Worm (Caenorhabditis elegans) whole organism, L4 larva: ENCODE results near the gene F40F8.3.

Source experiments
- F49E8.2 ChIP-seq: sonication (generic microtip); optimal IDR thresholded peaks from 2 replicates; lab custom pipeline; 2016; ENCODE audit warnings: missing compliant biosample characterization, mild to moderate bottlenecking, missing genetic modification characterization, borderline replicate concordance
- Y105C5A.15 ChIP-seq: fragments of 200-800 bp; sonication (Bioruptor generic); IDR thresholded peaks from 2 replicates; pipeline ENCODE4 v1.3.6; 2022; ENCODE audit warnings: missing genetic modification characterization, missing compliant biosample characterization
- ZK337.2 ChIP-seq: fragments of 200-800 bp; sonication (Bioruptor generic); IDR thresholded peaks from 2 replicates; pipeline ENCODE4 v1.3.6; 2022; ENCODE audit warnings: missing genetic modification reagents, missing genetic modification characterization, missing compliant biosample characterization
- ZK546.5 ChIP-seq, 2 experiments: sonication (generic microtip); optimal IDR thresholded peaks; 2 replicates each; lab custom pipeline; 2017; ENCODE audit warnings: missing biosample characterization in 2 of 2, missing genetic modification characterization in 2 of 2
- aha-1 ChIP-seq: fragments of 150-350 bp; peaks from one replicate; lab custom pipeline; 2014; ENCODE audit warnings: missing biosample characterization, missing genetic modification characterization
- aly-2 ChIP-seq: sonication (generic microtip); optimal IDR thresholded peaks from 2 replicates; lab custom pipeline; 2018; ENCODE audit warnings: missing biosample characterization, missing genetic modification characterization
- arid-1 ChIP-seq: fragments of 200-800 bp; sonication (Bioruptor generic); conservative IDR thresholded peaks from 2 replicates; pipeline ENCODE4 v1.3.6; 2022; ENCODE audit warnings: missing genetic modification reagents, missing genetic modification characterization, missing compliant biosample characterization
- ceh-20 ChIP-seq: fragments of 200-800 bp; sonication (Bioruptor generic); IDR thresholded peaks from 2 replicates; pipeline ENCODE4 v1.3.6; 2022; ENCODE audit warnings: missing genetic modification reagents, missing genetic modification characterization, missing compliant biosample characterization
- ceh-82 ChIP-seq: sonication (generic microtip); optimal IDR thresholded peaks from 2 replicates; lab custom pipeline; 2017; ENCODE audit warnings: missing biosample characterization, missing genetic modification characterization
- ces-1 ChIP-seq: fragments of 150-350 bp; sonication (generic microtip); optimal IDR thresholded peaks from 4 replicates; lab custom pipeline; 2014; ENCODE audit warnings: missing biosample characterization, missing genetic modification reagents, missing genetic modification characterization
- cey-2 ChIP-seq: sonication (generic microtip); optimal IDR thresholded peaks from 3 replicates; lab custom pipeline; 2017; ENCODE audit warnings: missing genetic modification characterization, mild to moderate bottlenecking, missing compliant biosample characterization, antibody characterized with exemption, borderline replicate concordance; ENCODE audit not compliant: insufficient read depth
- ctbp-1 ChIP-seq: fragments of 200-800 bp; sonication (Bioruptor generic); IDR thresholded peaks from 2 replicates; pipeline ENCODE4 v1.3.6; 2022; ENCODE audit warnings: missing genetic modification reagents, missing genetic modification characterization, missing compliant biosample characterization
- daf-16 ChIP-seq, 3 experiments: sonication (generic microtip); optimal IDR thresholded peaks; 2 replicates each; lab custom pipeline; 2016 to 2017; ENCODE audit warnings: missing genetic modification characterization in 3 of 3, missing genetic modification reagents in 3 of 3, mild to moderate bottlenecking in 2 of 3, missing compliant biosample characterization in 2 of 3, missing biosample characterization in 1 of 3, moderate library complexity in 1 of 3
- daf-8 ChIP-seq: fragments of 200-800 bp; sonication (Bioruptor generic); IDR thresholded peaks from 2 replicates; pipeline ENCODE4 v1.3.6; 2022; ENCODE audit warnings: missing genetic modification characterization, missing compliant biosample characterization
- dmd-6 ChIP-seq: fragments of 200-800 bp; sonication (Bioruptor generic); IDR thresholded peaks from 2 replicates; pipeline ENCODE4 v1.3.6; 2022; ENCODE audit warnings: missing genetic modification reagents, missing genetic modification characterization, missing compliant biosample characterization
- dmd-9 ChIP-seq: fragments of 200-800 bp; sonication (Bioruptor generic); IDR thresholded peaks from 2 replicates; pipeline ENCODE4 v1.3.6; 2022; ENCODE audit warnings: missing genetic modification reagents, missing genetic modification characterization, missing compliant biosample characterization
- duxl-1 ChIP-seq: sonication (generic microtip); optimal IDR thresholded peaks from 2 replicates; lab custom pipeline; 2016; ENCODE audit warnings: mild to moderate bottlenecking, missing genetic modification characterization, moderate library complexity, missing compliant biosample characterization; ENCODE audit not compliant: poor library complexity
- egl-43 ChIP-seq: fragments of 200-800 bp; sonication (Bioruptor generic); IDR thresholded peaks from 2 replicates; pipeline ENCODE4 v1.3.6; 2022; ENCODE audit warnings: missing genetic modification reagents, missing genetic modification characterization, missing compliant biosample characterization
- fos-1 ChIP-seq: fragments of 150-350 bp; optimal IDR thresholded peaks from 2 replicates; lab custom pipeline; 2014; ENCODE audit warnings: missing biosample characterization, missing genetic modification characterization
- gei-8 ChIP-seq: fragments of 200-800 bp; sonication (Bioruptor generic); optimal IDR thresholded peaks from 2 replicates; lab custom pipeline; 2018; ENCODE audit warnings: mild to moderate bottlenecking, missing genetic modification characterization, missing compliant biosample characterization
- hlh-30 ChIP-seq: sonication (generic microtip); optimal IDR thresholded peaks from 2 replicates; lab custom pipeline; 2017; ENCODE audit warnings: antibody characterized with exemption, mild to moderate bottlenecking, missing genetic modification characterization, missing compliant biosample characterization; ENCODE audit not compliant: insufficient read depth
- hmg-1.1 ChIP-seq: fragments of 200-800 bp; sonication (Bioruptor generic); IDR thresholded peaks from 2 replicates; pipeline ENCODE4 v1.3.6; 2022; ENCODE audit warnings: missing genetic modification reagents, missing genetic modification characterization, missing compliant biosample characterization
- lim-7 ChIP-seq: fragments of 200-800 bp; sonication (Bioruptor generic); IDR thresholded peaks from 2 replicates; pipeline ENCODE4 v1.3.6; 2022; ENCODE audit warnings: missing genetic modification characterization, missing compliant biosample characterization
- lin-29 ChIP-seq: fragments of 200-800 bp; sonication (Bioruptor generic); IDR thresholded peaks from 2 replicates; pipeline ENCODE4 v1.3.6; 2022; ENCODE audit warnings: missing genetic modification reagents, missing genetic modification characterization, missing compliant biosample characterization
- lir-3 ChIP-seq: sonication (generic microtip); optimal IDR thresholded peaks from 2 replicates; lab custom pipeline; 2016; ENCODE audit warnings: mild to moderate bottlenecking, missing genetic modification characterization, missing compliant biosample characterization
- madf-9 ChIP-seq: fragments of 200-800 bp; sonication (Bioruptor generic); conservative IDR thresholded peaks from 2 replicates; pipeline ENCODE4 v1.3.6; 2022; ENCODE audit warnings: missing genetic modification reagents, missing genetic modification characterization, missing compliant biosample characterization
- mdl-1 ChIP-seq, 2 experiments: fragments of 150-350 bp in 1 of 2; sonication (generic microtip) in 1 of 2; optimal IDR thresholded peaks; 2 replicates each; lab custom pipeline; 2014 to 2017; ENCODE audit warnings: missing biosample characterization in 2 of 2, missing genetic modification characterization in 2 of 2
- mdt-29 ChIP-seq: fragments of 200-800 bp; sonication (Bioruptor generic); IDR thresholded peaks from 2 replicates; pipeline ENCODE4 v1.3.6; 2022; ENCODE audit warnings: missing genetic modification reagents, missing genetic modification characterization, missing compliant biosample characterization
- nhr-11 ChIP-seq: fragments of 150-350 bp; optimal IDR thresholded peaks from 2 replicates; lab custom pipeline; 2014; ENCODE audit warnings: missing biosample characterization, missing genetic modification characterization
- nhr-111 ChIP-seq: fragments of 200-800 bp; sonication (Bioruptor generic); optimal IDR thresholded peaks from 2 replicates; lab custom pipeline; 2018; ENCODE audit warnings: mild to moderate bottlenecking, missing genetic modification characterization, missing compliant biosample characterization
- nhr-28 ChIP-seq: fragments of 150-350 bp; optimal IDR thresholded peaks from 2 replicates; lab custom pipeline; 2014; ENCODE audit warnings: missing biosample characterization, missing genetic modification characterization
- nhr-41 ChIP-seq: fragments of 200-800 bp; sonication (Bioruptor generic); IDR thresholded peaks from 2 replicates; pipeline ENCODE4 v1.3.6; 2022; ENCODE audit warnings: missing genetic modification reagents, missing genetic modification characterization, missing compliant biosample characterization
- nhr-42 ChIP-seq: fragments of 200-800 bp; sonication (Bioruptor generic); IDR thresholded peaks from 2 replicates; pipeline ENCODE4 v1.3.6; 2022; ENCODE audit warnings: missing genetic modification characterization, missing compliant biosample characterization
- nhr-48 ChIP-seq: sonication (generic microtip); optimal IDR thresholded peaks from 2 replicates; lab custom pipeline; 2016; ENCODE audit warnings: mild to moderate bottlenecking, missing genetic modification characterization, missing compliant biosample characterization
- php-3 ChIP-seq: fragments of 200-800 bp; sonication (Bioruptor generic); IDR thresholded peaks from 2 replicates; pipeline ENCODE4 v1.3.6; 2022; ENCODE audit warnings: missing genetic modification reagents, missing genetic modification characterization, missing compliant biosample characterization
- saeg-2 ChIP-seq: fragments of 200-800 bp; sonication (Bioruptor generic); IDR thresholded peaks from 2 replicates; pipeline ENCODE4 v1.3.6; 2022; ENCODE audit warnings: missing genetic modification reagents, missing genetic modification characterization, missing compliant biosample characterization
- set-16 ChIP-seq: fragments of 200-800 bp; sonication (Bioruptor generic); IDR thresholded peaks from 2 replicates; pipeline ENCODE4 v1.3.6; 2022; ENCODE audit warnings: missing genetic modification reagents, missing genetic modification characterization, missing compliant biosample characterization
- skn-1 ChIP-seq: fragments of 150-350 bp; optimal IDR thresholded peaks from 2 replicates; lab custom pipeline; 2014; ENCODE audit warnings: missing biosample characterization, missing genetic modification characterization
- snpc-4 ChIP-seq: fragments of 150-350 bp; optimal IDR thresholded peaks from 2 replicates; lab custom pipeline; 2014; ENCODE audit warnings: missing biosample characterization, missing genetic modification characterization
- tag-97 ChIP-seq: fragments of 200-800 bp; sonication (Bioruptor generic); IDR thresholded peaks from 2 replicates; pipeline ENCODE4 v1.3.6; 2022; ENCODE audit warnings: missing genetic modification characterization, missing compliant biosample characterization
- unc-62 ChIP-seq, 3 experiments: fragments of 150-350 bp in 1 of 3; sonication (generic microtip); optimal IDR thresholded peaks in 2 of 3; peaks in 1 of 3; 1 replicate in 1 of 3; 2 replicates in 2 of 3; lab custom pipeline; 2014 to 2017; ENCODE audit warnings: missing biosample characterization in 3 of 3, missing genetic modification characterization in 3 of 3, missing genetic modification reagents in 3 of 3, missing genotype in 1 of 3
- vab-7 ChIP-seq: fragments of 200-800 bp; sonication (Bioruptor generic); IDR thresholded peaks from 2 replicates; pipeline ENCODE4 v1.3.6; 2022; ENCODE audit warnings: missing genetic modification reagents, missing genetic modification characterization, missing compliant biosample characterization
- zfp-2 ChIP-seq: sonication (generic microtip); optimal IDR thresholded peaks from 2 replicates; lab custom pipeline; 2016; ENCODE audit warnings: mild to moderate bottlenecking, missing genetic modification characterization, missing compliant biosample characterization
- zip-11 ChIP-seq: fragments of 200-800 bp; sonication (Bioruptor generic); IDR thresholded peaks from 2 replicates; pipeline ENCODE4 v1.3.6; 2022; ENCODE audit warnings: missing genetic modification characterization, missing compliant biosample characterization
- zip-2 ChIP-seq: fragments of 150-350 bp; optimal IDR thresholded peaks from 2 replicates; lab custom pipeline; 2014; ENCODE audit warnings: missing biosample characterization, missing genetic modification characterization

The F40F8.3 gene

ce11 chrII:11142571-11142970, 13.5 kb downstream of the F40F8.3 start, which contains the start of gene arrd-6:
arrd-6 (plus strand) TSS chrII:11142739.
- no peak for TF ChIP-seq duxl-1 (tag; lab: Kevin White, UChicago)
- no peak for TF ChIP-seq arid-1 (GFP tag; lab: Robert Waterston, UW)
- TF ChIP-seq unc-62 (GFP tag; optimal IDR thresholded peaks at IDR 0.05 in 1 of 2; lab: Kevin White, UChicago) = peak in 1 of 2 experiments; percentile 98
- no peak for TF ChIP-seq unc-62 (tag; optimal IDR thresholded peaks at IDR 0.05; lab: Kevin White, UChicago)
- no peak for TF ChIP-seq ctbp-1 (GFP tag; lab: Robert Waterston, UW)
- no peak for TF ChIP-seq daf-8 (GFP tag; lab: Robert Waterston, UW)
- TF ChIP-seq set-16 (GFP tag; lab: Robert Waterston, UW) = no peak
- TF ChIP-seq lim-7 (GFP tag; lab: Robert Waterston, UW) = no peak
- 0 out of 2 replicates have a peak, but pooled peaks have one; percentile 34 for TF ChIP-seq vab-7
- TF ChIP-seq mdt-29 (GFP tag; lab: Robert Waterston, UW) = no peak
- TF ChIP-seq cey-2 = no peak
- TF ChIP-seq aha-1 = peak; percentile 56
- TF ChIP-seq mdl-1 (tag; optimal IDR thresholded peaks at IDR 0.05; lab: Kevin White, UChicago) = peak in 1 of 2 experiments; percentile 11
- TF ChIP-seq F49E8.2 (tag; lab: Kevin White, UChicago) = no peak
- TF ChIP-seq hlh-30 (tag; lab: Kevin White, UChicago) = peak; percentile 2
- TF ChIP-seq zip-2 (tag; lab: Kevin White, UChicago) = no peak

- TF ChIP-seq cey-2 (no peak), nhr-111 (GFP tag; lab: Kevin White, UChicago) (no peak), ces-1 (GFP tag; lab: Kevin White, UChicago) (no peak), lir-3 (no peak), madf-9 (GFP tag; lab: Robert Waterston, UW) (peak; percentile 56; the same call in 1 of the 2 replicates), php-3 (GFP tag; lab: Robert Waterston, UW) (peak; percentile 86), daf-16 (GFP tag; optimal IDR thresholded peaks at IDR 0.05; lab: Kevin White, UChicago) (peak in 1 of 2 experiments; percentile 76), daf-16 (tag; optimal IDR thresholded peaks at IDR 0.05; lab: Kevin White, UChicago) (peak; percentile 63), snpc-4 (tag; lab: Kevin White, UChicago) (no peak), zfp-2 (tag; lab: Kevin White, UChicago) (no peak), lin-29 (no peak), egl-43 (peak; percentile 75), mdt-29 (GFP tag; lab: Robert Waterston, UW) (0 out of 2 replicates have a peak, but pooled peaks have one; percentile 11), gei-8 (GFP tag; lab: Kevin White, UChicago) (peak; percentile 36), saeg-2 (peak; percentile 80), zip-11 (GFP tag; lab: Robert Waterston, UW) (no peak), nhr-42 (no peak), nhr-48 (peak; percentile 73), dmd-6 (GFP tag; lab: Robert Waterston, UW) (peak; percentile 42), ZK337.2 (no peak), zip-2 (tag; lab: Kevin White, UChicago) (peak; percentile 7), aly-2 (tag; lab: Kevin White, UChicago) (no peak), hmg-1.1 (GFP tag; lab: Robert Waterston, UW) (no peak), skn-1 (no peak), ZK546.5 (tag; optimal IDR thresholded peaks at IDR 0.05; lab: Kevin White, UChicago) (no peak), nhr-41 (peak; percentile 57), ceh-20 (GFP tag; lab: Robert Waterston, UW) (no peak), nhr-28 (no peak), Y105C5A.15 (GFP tag; lab: Robert Waterston, UW) (peak; percentile 73; the same call in 1 of the 2 replicates), tag-97 (no peak), nhr-11 (tag; lab: Kevin White, UChicago) (no peak), ceh-82 (tag; lab: Kevin White, UChicago) (no peak), unc-62 (GFP tag; optimal IDR thresholded peaks at IDR 0.05 in 1 of 2; lab: Kevin White, UChicago) (peak; percentile 24 to 87), unc-62 (tag; optimal IDR thresholded peaks at IDR 0.05; lab: Kevin White, UChicago) (no peak), fos-1 (tag; lab: Kevin White, UChicago) (peak; percentile 17), aha-1 (peak; percentile 92), F49E8.2 (tag; lab: Kevin White, UChicago) (no peak), dmd-9 (GFP tag; lab: Robert Waterston, UW) (no peak)
Observed at ce11 chrII:11149866-11150685, 21.0 kb downstream of the F40F8.3 start.
